Fruit fly (Drosophila melanogaster) whole organism, embryonic: ENCODE results near the gene FoxL1.

ENCODE experiments used
- Aef1 ChIP-seq: fragments of 200-800 bp; sonication (Bioruptor generic); IDR thresholded peaks from 3 replicates; pipeline ENCODE4 v1.3.6; 2022; ENCODE audit warnings: missing biosample characterization, missing genetic modification characterization
- Asciz ChIP-seq: fragments of 200-800 bp; sonication (Bioruptor generic); optimal IDR thresholded peaks from 2 replicates; lab custom pipeline; 2017; ENCODE audit warnings: missing biosample characterization, mild to moderate bottlenecking, missing genetic modification characterization, missing genetic modification reagents
- CG10565 ChIP-seq: fragments of 200-800 bp; sonication (Bioruptor generic); optimal IDR thresholded peaks from 3 replicates; lab custom pipeline; 2016; ENCODE audit warnings: missing biosample characterization, mild to moderate bottlenecking, missing genetic modification characterization
- CG12155 ChIP-seq: fragments of 200-800 bp; sonication (Bioruptor generic); optimal IDR thresholded peaks from 3 replicates; lab custom pipeline; 2016; ENCODE audit warnings: missing biosample characterization, missing genetic modification characterization
- CG12236 ChIP-seq: fragments of 200-800 bp; sonication (Bioruptor generic); optimal IDR thresholded peaks from 2 replicates; lab custom pipeline; 2016; ENCODE audit warnings: missing biosample characterization, missing genetic modification characterization
- CG13775 ChIP-seq: fragments of 200-800 bp; sonication (Bioruptor generic); optimal IDR thresholded peaks from 3 replicates; lab custom pipeline; 2017; ENCODE audit warnings: missing biosample characterization, mild to moderate bottlenecking, missing genetic modification characterization
- CG2116 ChIP-seq: fragments of 200-800 bp; sonication (Bioruptor generic); optimal IDR thresholded peaks from 3 replicates; lab custom pipeline; 2018; ENCODE audit warnings: missing biosample characterization, mild to moderate bottlenecking, missing genetic modification characterization
- CG2678 ChIP-seq: fragments of 200-800 bp; sonication (Bioruptor generic); optimal IDR thresholded peaks from 3 replicates; lab custom pipeline; 2019; ENCODE audit warnings: missing biosample characterization, mild to moderate bottlenecking, missing genetic modification characterization, moderate library complexity
- CG2875 ChIP-seq: fragments of 200-800 bp; sonication (Bioruptor generic); optimal IDR thresholded peaks from 2 replicates; lab custom pipeline; 2017; ENCODE audit warnings: missing biosample characterization, mild to moderate bottlenecking, missing genetic modification characterization, missing genetic modification reagents
- CG31365 ChIP-seq: fragments of 200-800 bp; sonication (Bioruptor generic); optimal IDR thresholded peaks from 2 replicates; lab custom pipeline; 2018; ENCODE audit warnings: missing biosample characterization, mild to moderate bottlenecking, missing genetic modification characterization
- CG31441 ChIP-seq: fragments of 200-800 bp; sonication (Bioruptor generic); IDR thresholded peaks from 2 replicates; pipeline ENCODE4 v1.3.6; 2022; ENCODE audit warnings: missing biosample characterization, missing genetic modification characterization
- CG34376 ChIP-seq: fragments of 200-800 bp; sonication (Bioruptor generic); optimal IDR thresholded peaks from 2 replicates; lab custom pipeline; 2018; ENCODE audit warnings: missing biosample characterization, mild to moderate bottlenecking, missing genetic modification characterization
- CG3995 ChIP-seq: fragments of 200-800 bp; sonication (Bioruptor generic); optimal IDR thresholded peaks from 3 replicates; lab custom pipeline; 2016; ENCODE audit warnings: missing biosample characterization, missing genetic modification characterization
- CG4820 ChIP-seq: fragments of 200-800 bp; sonication (Bioruptor generic); optimal IDR thresholded peaks from 3 replicates; lab custom pipeline; 2016; ENCODE audit warnings: missing biosample characterization, missing genetic modification characterization
- CG6765 ChIP-seq: fragments of 200-800 bp; sonication (Bioruptor generic); optimal IDR thresholded peaks from 3 replicates; lab custom pipeline; 2017; ENCODE audit warnings: missing biosample characterization, mild to moderate bottlenecking, missing genetic modification characterization
- CG6813 ChIP-seq: fragments of 200-800 bp; sonication (Bioruptor generic); optimal IDR thresholded peaks from 2 replicates; lab custom pipeline; 2017; ENCODE audit warnings: missing biosample characterization, missing genetic modification characterization, mild to moderate bottlenecking, moderate library complexity, missing genetic modification reagents
- CG7372 ChIP-seq: fragments of 200-800 bp; sonication (Bioruptor generic); IDR thresholded peaks from 2 replicates; pipeline ENCODE4 v1.3.6; 2022; ENCODE audit warnings: missing biosample characterization, missing genetic modification characterization
- CG7556 ChIP-seq: fragments of 200-800 bp; sonication (Bioruptor generic); optimal IDR thresholded peaks from 2 replicates; lab custom pipeline; 2017; ENCODE audit warnings: missing biosample characterization, mild to moderate bottlenecking, missing genetic modification characterization
- CG8388 ChIP-seq: fragments of 200-800 bp; sonication (Bioruptor generic); optimal IDR thresholded peaks from 2 replicates; lab custom pipeline; 2019; ENCODE audit warnings: missing biosample characterization, mild to moderate bottlenecking, missing genetic modification characterization, moderate library complexity
- Camta ChIP-seq: fragments of 200-800 bp; sonication (Bioruptor generic); optimal IDR thresholded peaks from 2 replicates; lab custom pipeline; 2016; ENCODE audit warnings: missing biosample characterization, missing genetic modification characterization
- Deaf1 ChIP-seq: fragments of 200-800 bp; optimal IDR thresholded peaks from 3 replicates; lab custom pipeline; 2019; ENCODE audit warnings: missing biosample characterization, mild to moderate bottlenecking, missing genetic modification characterization, moderate library complexity
- Eip74EF ChIP-seq, 2 experiments: fragments of 200-800 bp in 1 of 2; fragments of >200 bp in 1 of 2; sonication (Bioruptor generic) in 1 of 2; optimal IDR thresholded peaks; 2 replicates each; lab custom pipeline; 2017 to 2019; ENCODE audit warnings: missing biosample characterization in 2 of 2, missing genetic modification characterization in 2 of 2, mild to moderate bottlenecking in 1 of 2, moderate library complexity in 1 of 2
- HHEX ChIP-seq: fragments of 200-800 bp; sonication (Bioruptor generic); optimal IDR thresholded peaks from 3 replicates; lab custom pipeline; 2017; ENCODE audit warnings: missing biosample characterization, mild to moderate bottlenecking, missing genetic modification characterization, missing genetic modification reagents
- Hr39 ChIP-seq: fragments of >200 bp; optimal IDR thresholded peaks from 2 replicates; lab custom pipeline; 2017
- Hr51 ChIP-seq, 2 experiments: fragments of 200-800 bp; sonication (Bioruptor generic); optimal IDR thresholded peaks; 2 replicates in 1 of 2; 3 replicates in 1 of 2; lab custom pipeline; 2016 to 2018; ENCODE audit warnings: missing biosample characterization in 2 of 2, missing genetic modification characterization in 2 of 2, mild to moderate bottlenecking in 1 of 2, moderate library complexity in 1 of 2
- Max ChIP-seq: fragments of 200-800 bp; sonication (Bioruptor generic); optimal IDR thresholded peaks from 2 replicates; lab custom pipeline; 2016; ENCODE audit warnings: missing biosample characterization, mild to moderate bottlenecking, missing genetic modification characterization
- Nf-YC ChIP-seq: fragments of 200-800 bp; optimal IDR thresholded peaks from 3 replicates; lab custom pipeline; 2019; ENCODE audit warnings: missing biosample characterization, mild to moderate bottlenecking, missing genetic modification characterization, moderate library complexity
- Oli ChIP-seq: fragments of 200-800 bp; sonication (Bioruptor generic); optimal IDR thresholded peaks from 2 replicates; lab custom pipeline; 2018; ENCODE audit warnings: missing biosample characterization, mild to moderate bottlenecking, missing genetic modification characterization, moderate library complexity
- Ptx1 ChIP-seq: fragments of 200-800 bp; sonication (Bioruptor generic); IDR thresholded peaks from 2 replicates; pipeline ENCODE4 v1.3.6; 2022; ENCODE audit warnings: missing biosample characterization, missing genetic modification characterization
- Sry-β ChIP-seq: fragments of 200-800 bp; sonication (Bioruptor generic); optimal IDR thresholded peaks from 2 replicates; lab custom pipeline; 2018; ENCODE audit warnings: missing biosample characterization, mild to moderate bottlenecking, missing genetic modification characterization, moderate library complexity
- Xbp1 ChIP-seq: fragments of 200-800 bp; sonication (Bioruptor generic); optimal IDR thresholded peaks from 3 replicates; lab custom pipeline; 2016; ENCODE audit warnings: missing biosample characterization, mild to moderate bottlenecking, missing genetic modification characterization
- bab2 ChIP-seq: fragments of 200-800 bp; sonication (Bioruptor generic); optimal IDR thresholded peaks from 2 replicates; lab custom pipeline; 2016; ENCODE audit warnings: missing biosample characterization, missing genetic modification characterization
- caup ChIP-seq: fragments of 200-800 bp; sonication (Bioruptor generic); optimal IDR thresholded peaks from 3 replicates; lab custom pipeline; 2017; ENCODE audit warnings: missing biosample characterization, mild to moderate bottlenecking, missing genetic modification characterization, moderate library complexity; ENCODE audit not compliant: severe bottlenecking
- chm ChIP-seq: fragments of 200-800 bp; sonication (Bioruptor generic); IDR thresholded peaks from 2 replicates; pipeline ENCODE4 v1.3.6; 2022; ENCODE audit warnings: missing biosample characterization, missing genetic modification characterization
- dpn ChIP-seq, 2 experiments: fragments of 200-800 bp; sonication (Bioruptor generic); optimal IDR thresholded peaks; 3 replicates each; lab custom pipeline; 2016; ENCODE audit warnings: missing biosample characterization in 2 of 2, missing genetic modification characterization in 2 of 2
- esg ChIP-seq: fragments of 200-800 bp; sonication (Bioruptor generic); conservative IDR thresholded peaks from 2 replicates; pipeline ENCODE4 v1.3.6; 2022; ENCODE audit warnings: missing biosample characterization, missing genetic modification characterization
- gem ChIP-seq: fragments of 200-800 bp; sonication (Bioruptor generic); optimal IDR thresholded peaks from 2 replicates; lab custom pipeline; 2019; ENCODE audit warnings: missing biosample characterization, mild to moderate bottlenecking, missing genetic modification characterization, moderate library complexity
- grau ChIP-seq: fragments of 200-800 bp; optimal IDR thresholded peaks from 3 replicates; lab custom pipeline; 2019; ENCODE audit warnings: missing biosample characterization, mild to moderate bottlenecking, missing genetic modification characterization, moderate library complexity
- gsb-n ChIP-seq: fragments of 200-800 bp; sonication (Bioruptor generic); optimal IDR thresholded peaks from 3 replicates; lab custom pipeline; 2018; ENCODE audit warnings: missing biosample characterization, mild to moderate bottlenecking, missing genetic modification characterization
- ind ChIP-seq: fragments of 200-800 bp; sonication (Bioruptor generic); optimal IDR thresholded peaks from 3 replicates; lab custom pipeline; 2016; ENCODE audit warnings: missing biosample characterization, missing genetic modification characterization
- mld ChIP-seq: fragments of 200-800 bp; sonication (Bioruptor generic); IDR thresholded peaks from 3 replicates; pipeline ENCODE4 v1.3.6; 2022; ENCODE audit warnings: missing biosample characterization, missing genetic modification characterization; ENCODE audit not compliant: partially characterized antibody
- oc ChIP-seq: fragments of 200-800 bp; sonication (Bioruptor generic); optimal IDR thresholded peaks from 2 replicates; lab custom pipeline; 2018; ENCODE audit warnings: missing biosample characterization, mild to moderate bottlenecking, missing genetic modification characterization, moderate library complexity
- otp ChIP-seq: fragments of 200-800 bp; sonication (Bioruptor generic); IDR thresholded peaks from 3 replicates; pipeline ENCODE4, ENCODE4 v1.3.6; 2022; ENCODE audit warnings: missing biosample characterization, missing genetic modification characterization
- phol ChIP-seq: fragments of 200-800 bp; sonication (Bioruptor generic); optimal IDR thresholded peaks from 3 replicates; lab custom pipeline; 2018; ENCODE audit warnings: missing biosample characterization, mild to moderate bottlenecking, missing genetic modification characterization, moderate library complexity
- rib ChIP-seq: fragments of 200-800 bp; sonication (Bioruptor generic); IDR thresholded peaks from 2 replicates; pipeline ENCODE4 v1.3.6; 2022; ENCODE audit warnings: missing biosample characterization, missing genetic modification characterization
- row ChIP-seq: fragments of 200-800 bp; sonication (Bioruptor generic); IDR thresholded peaks from 3 replicates; pipeline ENCODE4 v1.3.6; 2022; ENCODE audit warnings: missing biosample characterization, missing genetic modification characterization
- sd ChIP-seq: fragments of 200-800 bp; sonication (Bioruptor generic); optimal IDR thresholded peaks from 3 replicates; lab custom pipeline; 2018; ENCODE audit warnings: missing biosample characterization, mild to moderate bottlenecking, missing genetic modification characterization, moderate library complexity
- tll ChIP-seq, 2 experiments: fragments of 200-800 bp in 1 of 2; fragments of >200 bp in 1 of 2; sonication (Bioruptor generic) in 1 of 2; optimal IDR thresholded peaks; 2 replicates each; lab custom pipeline; 2017 to 2019; ENCODE audit warnings: missing biosample characterization in 2 of 2, missing genetic modification characterization in 2 of 2, mild to moderate bottlenecking in 1 of 2, moderate library complexity in 1 of 2
- unpg ChIP-seq: fragments of 200-800 bp; sonication (Bioruptor generic); optimal IDR thresholded peaks from 3 replicates; lab custom pipeline; 2018; ENCODE audit warnings: missing biosample characterization, mild to moderate bottlenecking, missing genetic modification characterization, moderate library complexity
- wdn ChIP-seq: fragments of 200-800 bp; sonication (Bioruptor generic); IDR thresholded peaks from 2 replicates; pipeline ENCODE4 v1.3.6; 2022; ENCODE audit warnings: missing biosample characterization, missing genetic modification characterization
- z ChIP-seq: fragments of 200-800 bp; sonication (Bioruptor generic); IDR thresholded peaks from 3 replicates; pipeline ENCODE4 v1.3.6; 2022; ENCODE audit warnings: missing biosample characterization, missing genetic modification characterization

FoxL1 gene

DNA sequence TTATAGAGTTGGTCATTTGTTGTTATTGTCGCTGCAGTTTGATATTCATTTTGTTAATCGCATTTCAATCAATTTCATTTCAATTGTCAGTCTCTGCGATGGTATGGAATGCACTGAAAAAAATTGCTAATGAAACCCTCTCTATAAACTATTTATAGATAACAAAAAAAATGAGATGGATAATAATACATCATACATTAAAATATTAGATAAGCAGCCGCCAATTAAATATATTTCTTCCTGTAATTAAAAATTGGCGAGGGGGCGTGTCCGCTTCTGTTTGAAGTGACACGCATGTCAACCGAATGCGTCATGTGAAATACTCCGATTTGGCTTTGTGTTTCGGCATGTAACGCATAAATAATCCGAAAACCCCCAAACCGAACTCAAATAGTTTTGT lies 25.8 kb downstream of the FoxL1 start (continued):
- TF ChIP-seq sd (tag; lab: Kevin White, UChicago) (peak; percentile 55), CG34376 (GFP tag; lab: Kevin White, UChicago) (no peak), Eip74EF (GFP tag; optimal IDR thresholded peaks at IDR 0.05; lab: Kevin White, UChicago) (peak in 1 of 2 experiments; percentile 49), tll (GFP tag; optimal IDR thresholded peaks at IDR 0.05; lab: Kevin White, UChicago) (no peak), unpg (GFP tag; lab: Kevin White, UChicago) (peak; percentile 29), Aef1 (GFP tag; lab: Robert Waterston, UW) (no peak), Asciz (GFP tag; lab: Kevin White, UChicago) (peak; percentile 16), phol (tag; lab: Kevin White, UChicago) (peak; percentile 2), z (GFP tag; lab: Robert Waterston, UW) (no peak), Sry-β (GFP tag; lab: Kevin White, UChicago) (no peak), ind (GFP tag; lab: Kevin White, UChicago) (no peak), otp (GFP tag; lab: Robert Waterston, UW) (no peak), HHEX (GFP tag; lab: Kevin White, UChicago) (no peak), CG8388 (no peak), CG7372 (GFP tag; lab: Robert Waterston, UW) (peak; percentile 31; the same call in 1 of the 2 replicates), Oli (tag; lab: Kevin White, UChicago) (peak; percentile 32), gem (tag; lab: Kevin White, UChicago) (peak; percentile 46), CG7556 (GFP tag; lab: Kevin White, UChicago) (no peak), Hr51 (GFP tag; optimal IDR thresholded peaks at IDR 0.05; lab: Kevin White, UChicago) (peak in 1 of 2 experiments; percentile 63), CG13775 (no peak), caup (no peak), CG12236 (GFP tag; lab: Kevin White, UChicago) (no peak), oc (tag; lab: Kevin White, UChicago) (peak; percentile 16), CG31365 (tag; lab: Kevin White, UChicago) (no peak), CG2875 (no peak), Camta (GFP tag; lab: Kevin White, UChicago) (no peak), CG10565 (no peak), Hr39 (no peak), Ptx1 (peak; percentile 36; the same call in 1 of the 2 replicates), CG2678 (tag; lab: Kevin White, UChicago) (peak; percentile 29), row (GFP tag; lab: Robert Waterston, UW) (0 out of 3 replicates have a peak, but pooled peaks have one; percentile 9), CG6813 (GFP tag; lab: Kevin White, UChicago) (no peak), grau (tag; lab: Kevin White, UChicago) (peak; percentile 18), wdn (GFP tag; lab: Robert Waterston, UW) (no peak), esg (GFP tag; lab: Robert Waterston, UW) (0 out of 2 replicates have a peak, but pooled peaks have one; percentile 6), CG31441 (peak; percentile 17; the same call in 1 of the 2 replicates), CG6765 (GFP tag; lab: Kevin White, UChicago) (no peak), gsb-n (no peak)

dm6 chr3L:4046289-4046688 lies 27.6 kb downstream of the FoxL1 start, which contains the start of gene CG1136:
Gene CG1136, plus strand, starts transcription at chr3L:4046596.
- TF ChIP-seq Deaf1 (tag; lab: Kevin White, UChicago) (peak; percentile 88), Xbp1 (GFP tag; lab: Kevin White, UChicago) (no peak), CG4820 (GFP tag; lab: Kevin White, UChicago) (no peak), CG12155 (GFP tag; lab: Kevin White, UChicago) (no peak), chm (GFP tag; lab: Robert Waterston, UW) (no peak), mld (no peak), rib (0 out of 2 replicates have a peak, but pooled peaks have one; percentile 44), bab2 (no peak), Max (no peak), Nf-YC (tag; lab: Kevin White, UChicago) (no peak), dpn (GFP tag; optimal IDR thresholded peaks at IDR 0.05; lab: Kevin White, UChicago) (no peak), CG2116 (no peak), CG3995 (GFP tag; lab: Kevin White, UChicago) (no peak)
